Fruit fly (Drosophila melanogaster) whole organism, prepupa: Measurements from ENCODE around the gene TwdlX.

ENCODE experiments used
- Blimp-1 ChIP-seq: fragments of 200-800 bp; sonication (Bioruptor generic); optimal IDR thresholded peaks from 3 replicates; lab custom pipeline; 2017; ENCODE audit warnings: missing biosample characterization, missing genetic modification characterization, mild to moderate bottlenecking, moderate library complexity, missing genetic modification reagents
- CG10669 ChIP-seq: fragments of 200-800 bp; sonication (Bioruptor generic); optimal IDR thresholded peaks from 3 replicates; lab custom pipeline; 2018; ENCODE audit warnings: missing biosample characterization, mild to moderate bottlenecking, missing genetic modification characterization, moderate library complexity
- CG11294 ChIP-seq: fragments of 200-800 bp; sonication (Bioruptor generic); IDR thresholded peaks from 2 replicates; pipeline ENCODE4 v1.3.6; 2022; ENCODE audit warnings: missing biosample characterization, missing genetic modification characterization
- CG11902 ChIP-seq: fragments of 200-800 bp; sonication (Bioruptor generic); optimal IDR thresholded peaks from 3 replicates; lab custom pipeline; 2016; ENCODE audit warnings: missing biosample characterization, missing genetic modification characterization
- CG15336 ChIP-seq: fragments of 200-800 bp; sonication (Bioruptor generic); IDR thresholded peaks from 2 replicates; pipeline ENCODE4 v1.3.6; 2022; ENCODE audit warnings: missing biosample characterization, missing genetic modification characterization
- CG1621 ChIP-seq: fragments of 200-800 bp; sonication (Bioruptor generic); optimal IDR thresholded peaks from 3 replicates; lab custom pipeline; 2018; ENCODE audit warnings: missing biosample characterization, mild to moderate bottlenecking, missing genetic modification characterization
- CG16779 ChIP-seq: fragments of 200-800 bp; sonication (Bioruptor generic); optimal IDR thresholded peaks from 3 replicates; lab custom pipeline; 2017; ENCODE audit warnings: missing biosample characterization, mild to moderate bottlenecking, missing genetic modification characterization
- CG3032 ChIP-seq: fragments of 200-800 bp; optimal IDR thresholded peaks from 2 replicates; lab custom pipeline; 2019; ENCODE audit warnings: missing biosample characterization, mild to moderate bottlenecking, missing genetic modification characterization, moderate library complexity
- CG32006 ChIP-seq: fragments of 200-800 bp; sonication (Bioruptor generic); optimal IDR thresholded peaks from 3 replicates; lab custom pipeline; 2017; ENCODE audit warnings: missing biosample characterization, mild to moderate bottlenecking, missing genetic modification characterization
- CG34406 ChIP-seq: fragments of 200-800 bp; sonication (Bioruptor generic); optimal IDR thresholded peaks from 3 replicates; lab custom pipeline; 2016; ENCODE audit warnings: missing biosample characterization, missing genetic modification characterization
- CG3919 ChIP-seq: fragments of 200-800 bp; sonication (Bioruptor generic); optimal IDR thresholded peaks from 3 replicates; lab custom pipeline; 2016; ENCODE audit warnings: missing biosample characterization, missing genetic modification characterization
- CG4318 ChIP-seq: fragments of 200-800 bp; sonication (Bioruptor generic); optimal IDR thresholded peaks from 3 replicates; lab custom pipeline; 2017; ENCODE audit warnings: missing biosample characterization, mild to moderate bottlenecking, missing genetic modification characterization
- CG6163 ChIP-seq: fragments of 200-800 bp; sonication (Bioruptor generic); IDR thresholded peaks from 3 replicates; pipeline ENCODE4 v1.3.6; 2022; ENCODE audit warnings: missing biosample characterization, missing genetic modification characterization
- CG6276 ChIP-seq: fragments of 200-800 bp; sonication (Bioruptor generic); optimal IDR thresholded peaks from 2 replicates; lab custom pipeline; 2017; ENCODE audit warnings: missing biosample characterization, mild to moderate bottlenecking, missing genetic modification characterization
- CG6792 ChIP-seq: fragments of 200-800 bp; sonication (Bioruptor generic); optimal IDR thresholded peaks from 3 replicates; lab custom pipeline; 2016; ENCODE audit warnings: missing biosample characterization, missing genetic modification characterization
- CG6854 ChIP-seq: fragments of 200-800 bp; sonication (Bioruptor generic); optimal IDR thresholded peaks from 2 replicates; lab custom pipeline; 2017; ENCODE audit warnings: missing biosample characterization, mild to moderate bottlenecking, missing genetic modification characterization
- CG7368 ChIP-seq: fragments of 200-800 bp; sonication (Bioruptor generic); optimal IDR thresholded peaks from 3 replicates; lab custom pipeline; 2016; ENCODE audit warnings: missing biosample characterization, missing genetic modification characterization
- CG8119 ChIP-seq: fragments of 200-800 bp; sonication (Bioruptor generic); IDR thresholded peaks from 3 replicates; pipeline ENCODE4 v1.3.6; 2022; ENCODE audit warnings: missing biosample characterization, missing genetic modification characterization
- CG8319 ChIP-seq: fragments of 200-800 bp; sonication (Bioruptor generic); optimal IDR thresholded peaks from 3 replicates; lab custom pipeline; 2016; ENCODE audit warnings: missing biosample characterization, missing genetic modification characterization
- Eip78C ChIP-seq: fragments of 200-800 bp; sonication (Bioruptor generic); peaks from one replicate; lab custom pipeline; 2016; ENCODE audit warnings: missing biosample characterization, missing genetic modification characterization
- Ets21C ChIP-seq: fragments of 200-800 bp; sonication (Bioruptor generic); optimal IDR thresholded peaks from 3 replicates; lab custom pipeline; 2016; ENCODE audit warnings: missing biosample characterization, missing genetic modification characterization
- Ets96B ChIP-seq: fragments of 200-800 bp; optimal IDR thresholded peaks from 2 replicates; lab custom pipeline; 2019; ENCODE audit warnings: missing biosample characterization, mild to moderate bottlenecking, missing genetic modification characterization, moderate library complexity
- Gug ChIP-seq: fragments of 200-800 bp; sonication (Bioruptor generic); IDR thresholded peaks from 2 replicates; pipeline ENCODE4 v1.3.6; 2022; ENCODE audit warnings: missing biosample characterization, missing genetic modification characterization
- Hr38 ChIP-seq: sonication (Bioruptor generic); optimal IDR thresholded peaks from 2 replicates; lab custom pipeline; 2016; ENCODE audit warnings: missing biosample characterization, missing genetic modification characterization
- Hr4 ChIP-seq: fragments of 200-800 bp; sonication (Bioruptor generic); optimal IDR thresholded peaks from 3 replicates; lab custom pipeline; 2016; ENCODE audit warnings: missing biosample characterization, missing genetic modification characterization
- Lpt ChIP-seq: fragments of 200-800 bp; sonication (Bioruptor generic); optimal IDR thresholded peaks from 3 replicates; lab custom pipeline; 2016; ENCODE audit warnings: missing biosample characterization, missing genetic modification characterization
- OdsH ChIP-seq: fragments of 200-800 bp; sonication (Bioruptor generic); optimal IDR thresholded peaks from 3 replicates; lab custom pipeline; 2016; ENCODE audit warnings: missing biosample characterization, missing genetic modification characterization
- Smox ChIP-seq: fragments of 200-800 bp; sonication (Bioruptor generic); optimal IDR thresholded peaks from 3 replicates; lab custom pipeline; 2016; ENCODE audit warnings: missing biosample characterization, missing genetic modification characterization
- Sox102F ChIP-seq: fragments of 200-800 bp; sonication (Bioruptor generic); optimal IDR thresholded peaks from 2 replicates; lab custom pipeline; 2016; ENCODE audit warnings: missing biosample characterization, mild to moderate bottlenecking, missing genetic modification characterization
- Sox14 ChIP-seq: fragments of 200-800 bp; sonication (Bioruptor generic); optimal IDR thresholded peaks from 3 replicates; lab custom pipeline; 2016; ENCODE audit warnings: missing biosample characterization, missing genetic modification characterization
- achi ChIP-seq: fragments of 200-800 bp; sonication (Bioruptor generic); optimal IDR thresholded peaks from 3 replicates; lab custom pipeline; 2016; ENCODE audit warnings: missing biosample characterization, missing genetic modification characterization
- acj6 ChIP-seq: fragments of 200-800 bp; sonication (Bioruptor generic); optimal IDR thresholded peaks from 3 replicates; lab custom pipeline; 2016; ENCODE audit warnings: missing biosample characterization, missing genetic modification characterization
- cyc ChIP-seq: fragments of 200-800 bp; sonication (Bioruptor generic); optimal IDR thresholded peaks from 3 replicates; lab custom pipeline; 2016; ENCODE audit warnings: missing biosample characterization, missing genetic modification characterization
- dac ChIP-seq: fragments of 200-800 bp; sonication (Bioruptor generic); optimal IDR thresholded peaks from 2 replicates; lab custom pipeline; 2017; ENCODE audit warnings: missing biosample characterization, mild to moderate bottlenecking, missing genetic modification characterization
- dsx ChIP-seq: fragments of 200-800 bp; optimal IDR thresholded peaks from 3 replicates; lab custom pipeline; 2019; ENCODE audit warnings: missing biosample characterization, mild to moderate bottlenecking, missing genetic modification characterization, moderate library complexity; ENCODE audit not compliant: poor library complexity, severe bottlenecking
- eg ChIP-seq: fragments of 200-800 bp; sonication (Bioruptor generic); IDR thresholded peaks from 3 replicates; pipeline ENCODE4 v1.3.6; 2022; ENCODE audit warnings: missing biosample characterization, missing genetic modification characterization
- fd85E ChIP-seq: fragments of 200-800 bp; sonication (Bioruptor generic); optimal IDR thresholded peaks from 3 replicates; lab custom pipeline; 2016; ENCODE audit warnings: missing biosample characterization, missing genetic modification characterization
- fkh ChIP-seq: fragments of 200-800 bp; sonication (Bioruptor generic); optimal IDR thresholded peaks from 3 replicates; lab custom pipeline; 2017; ENCODE audit warnings: missing biosample characterization, mild to moderate bottlenecking, missing genetic modification characterization, moderate library complexity
- net ChIP-seq: fragments of 200-800 bp; sonication (Bioruptor generic); optimal IDR thresholded peaks from 3 replicates; lab custom pipeline; 2016; ENCODE audit warnings: missing biosample characterization, missing genetic modification characterization
- pdm3 ChIP-seq: fragments of 200-800 bp; sonication (Bioruptor generic); optimal IDR thresholded peaks from 3 replicates; lab custom pipeline; 2016; ENCODE audit warnings: missing biosample characterization, missing genetic modification characterization
- salr ChIP-seq, 2 experiments: fragments of 200-800 bp; sonication (Bioruptor generic); optimal IDR thresholded peaks; 3 replicates each; lab custom pipeline; 2016 to 2018; ENCODE audit warnings: missing biosample characterization in 2 of 2, missing genetic modification characterization in 2 of 2, mild to moderate bottlenecking in 1 of 2
- spab ChIP-seq: fragments of 200-800 bp; sonication (Bioruptor generic); optimal IDR thresholded peaks from 2 replicates; lab custom pipeline; 2017; ENCODE audit warnings: missing biosample characterization, mild to moderate bottlenecking, missing genetic modification characterization, missing genetic modification reagents
- ss ChIP-seq, 2 experiments: fragments of 200-800 bp; sonication (Bioruptor generic); optimal IDR thresholded peaks; 2 replicates in 1 of 2; 3 replicates in 1 of 2; lab custom pipeline; 2017 to 2018; ENCODE audit warnings: mild to moderate bottlenecking in 2 of 2, missing biosample characterization in 2 of 2, missing genetic modification characterization in 2 of 2, moderate library complexity in 1 of 2
- svp ChIP-seq: fragments of 200-800 bp; sonication (Bioruptor generic); peaks from one replicate; lab custom pipeline; 2016; ENCODE audit warnings: missing biosample characterization, missing genetic modification characterization
- topi ChIP-seq: fragments of 200-800 bp; sonication (Bioruptor generic); optimal IDR thresholded peaks from 3 replicates; lab custom pipeline; 2016; ENCODE audit warnings: missing biosample characterization, missing genetic modification characterization
- vri ChIP-seq: fragments of 200-800 bp; sonication (Bioruptor generic); optimal IDR thresholded peaks from 3 replicates; lab custom pipeline; 2016; ENCODE audit warnings: missing biosample characterization, mild to moderate bottlenecking, missing genetic modification characterization

Gene TwdlX

dm6 chrX:16775083-16775482, 44.2 kb downstream of the TwdlX start:
- TF ChIP-seq CG8319 (GFP tag; lab: Kevin White, UChicago) (no peak), spab (no peak), Hr38 (no peak), pdm3 (GFP tag; lab: Kevin White, UChicago) (no peak), fd85E (GFP tag; lab: Kevin White, UChicago) (no peak), Gug (no peak), cyc (GFP tag; lab: Kevin White, UChicago) (no peak), CG11902 (GFP tag; lab: Kevin White, UChicago) (no peak), Sox102F (no peak)

dm6 chrX:16778138-16778672, 47.3 kb downstream of the TwdlX start:
- TF ChIP-seq dsx (GFP tag; lab: Kevin White, UChicago), result peak; percentile 25
- peak; percentile 29 for TF ChIP-seq Hr4
- TF ChIP-seq CG32006, result peak; percentile 56
- TF ChIP-seq CG1621, result no peak
- peak; percentile 3 for TF ChIP-seq Ets96B (tag; lab: Kevin White, UChicago)
- TF ChIP-seq CG6163, result no peak; the same call in 2 of the 3 replicates
- peak; percentile 3 for TF ChIP-seq CG3032
- peak; percentile 76 for TF ChIP-seq Eip78C (GFP tag; lab: Kevin White, UChicago)
- peak; percentile 28; the same call in 1 of the 3 replicates for TF ChIP-seq eg (GFP tag; lab: Robert Waterston, UW)
- no peak for TF ChIP-seq CG7368 (GFP tag; lab: Kevin White, UChicago)
- 0 out of 3 replicates have a peak, but pooled peaks have one; percentile 39 for TF ChIP-seq CG8119 (GFP tag; lab: Robert Waterston, UW)
- no peak for TF ChIP-seq CG34406 (GFP tag; lab: Kevin White, UChicago)
- peak; percentile 96 for TF ChIP-seq svp
- peak; percentile 28 for TF ChIP-seq topi
- peak; percentile 40 for TF ChIP-seq CG6276 (GFP tag; lab: Kevin White, UChicago)
- peak in 1 of 2 experiments; percentile 0 for TF ChIP-seq salr (GFP tag; optimal IDR thresholded peaks at IDR 0.05; lab: Kevin White, UChicago)
- TF ChIP-seq CG10669 (GFP tag; lab: Kevin White, UChicago), result peak; percentile 13
- TF ChIP-seq Smox (GFP tag; lab: Kevin White, UChicago), result no peak
- TF ChIP-seq achi, result peak; percentile 9
- TF ChIP-seq pdm3 (GFP tag; lab: Kevin White, UChicago), result peak; percentile 32
- TF ChIP-seq CG3919 (GFP tag; lab: Kevin White, UChicago), result peak; percentile 22

- TF ChIP-seq CG6276 (GFP tag; lab: Kevin White, UChicago) (no peak), fkh (GFP tag; lab: Kevin White, UChicago) (peak; percentile 17)
Observed at dm6 chrX:16780244-16780643, 49.4 kb downstream of the TwdlX start.

dm6 chrX:16781055-16781454, 50.2 kb downstream of the TwdlX start:
- TF ChIP-seq eg (GFP tag; lab: Robert Waterston, UW), result peak; percentile 42
- no peak for TF ChIP-seq ss (GFP tag; optimal IDR thresholded peaks at IDR 0.05; lab: Kevin White, UChicago)
- TF ChIP-seq CG8319 (GFP tag; lab: Kevin White, UChicago), result no peak
- TF ChIP-seq CG16779 (tag; lab: Kevin White, UChicago), result no peak
- TF ChIP-seq Hr4, result peak; percentile 8
- TF ChIP-seq topi, result no peak
- peak; percentile 40; the same call in 1 of the 2 replicates for TF ChIP-seq CG15336
- no peak for TF ChIP-seq fd85E (GFP tag; lab: Kevin White, UChicago)
- TF ChIP-seq Hr38, result no peak
- no peak for TF ChIP-seq Sox14
- no peak for TF ChIP-seq Ets21C (GFP tag; lab: Kevin White, UChicago)
- TF ChIP-seq CG11294 (GFP tag; lab: Robert Waterston, UW), result no peak
- TF ChIP-seq CG6854 (GFP tag; lab: Kevin White, UChicago), result no peak
- no peak for TF ChIP-seq CG11902 (GFP tag; lab: Kevin White, UChicago)
- TF ChIP-seq Sox102F, result no peak
- TF ChIP-seq Blimp-1, result no peak
- TF ChIP-seq Eip78C (GFP tag; lab: Kevin White, UChicago), result peak; percentile 57
- no peak for TF ChIP-seq CG10669 (GFP tag; lab: Kevin White, UChicago)
- no peak for TF ChIP-seq CG4318 (GFP tag; lab: Kevin White, UChicago)
- TF ChIP-seq OdsH (GFP tag; lab: Kevin White, UChicago), result no peak
- TF ChIP-seq CG6792 (GFP tag; lab: Kevin White, UChicago), result no peak
- TF ChIP-seq Lpt (GFP tag; lab: Kevin White, UChicago), result no peak
- TF ChIP-seq CG7368 (GFP tag; lab: Kevin White, UChicago), result no peak
- no peak for TF ChIP-seq net
- TF ChIP-seq acj6 (GFP tag; lab: Kevin White, UChicago), result no peak
- no peak for TF ChIP-seq dac (GFP tag; lab: Kevin White, UChicago)
- TF ChIP-seq CG32006, result peak; percentile 35
- no peak for TF ChIP-seq vri (GFP tag; lab: Kevin White, UChicago)
